Worm (Caenorhabditis elegans): ENCODE measurements around the gene dpr-1.

- TF ChIP-seq flt-1 (GFP tag; IDR thresholded peaks at IDR 0.05) = no peak
- no peak for TF ChIP-seq ref-1 (GFP tag; conservative IDR thresholded peaks at IDR 0.05)
- TF ChIP-seq tab-1 (GFP tag; IDR thresholded peaks at IDR 0.05) = no peak
- no peak for TF ChIP-seq cog-1 (tag; optimal IDR thresholded peaks at IDR 0.05)
- no peak for TF ChIP-seq klf-2 (GFP tag; conservative IDR thresholded peaks at IDR 0.05)
- no peak for TF ChIP-seq T22C8.4 (GFP tag; IDR thresholded peaks at IDR 0.05)
- no peak for TF ChIP-seq med-1 (GFP tag; optimal IDR thresholded peaks at IDR 0.05; ENCODE audit: insufficient read depth)
- no peak for TF ChIP-seq ztf-29 (GFP tag; IDR thresholded peaks at IDR 0.05)
Observed at ce11 chrV:13890473-13890872, 51.5 kb downstream of the dpr-1 start, which contains the start of gene lbp-8.
